Fruit fly (Drosophila melanogaster) whole organism, wandering third instar larva: Measurements from ENCODE around the gene CG31678.
A peak's percentile ranks its signal among the peaks of the same experiment; 100 is the strongest.

Experiments
- Abd-B ChIP-seq: fragments of >200 bp; optimal IDR thresholded peaks from 2 replicates; lab custom pipeline; 2017; ENCODE audit warnings: missing biosample characterization, missing genetic modification characterization
- CG32264 ChIP-seq: fragments of 200-800 bp; sonication (Bioruptor generic); optimal IDR thresholded peaks from 2 replicates; lab custom pipeline; 2016; ENCODE audit warnings: missing biosample characterization, missing genetic modification characterization
- CG9705 ChIP-seq: fragments of 200-800 bp; sonication (Bioruptor generic); optimal IDR thresholded peaks from 2 replicates; lab custom pipeline; 2018; ENCODE audit warnings: missing biosample characterization, mild to moderate bottlenecking, missing genetic modification characterization
- CrebA ChIP-seq: fragments of 200-800 bp; sonication (Bioruptor generic); optimal IDR thresholded peaks from 2 replicates; lab custom pipeline; 2016; ENCODE audit warnings: missing biosample characterization, mild to moderate bottlenecking, missing genetic modification characterization, borderline replicate concordance
- Dfd ChIP-seq: fragments of >200 bp; optimal IDR thresholded peaks from 2 replicates; lab custom pipeline; 2017; ENCODE audit warnings: missing biosample characterization, missing genetic modification characterization
- Dif ChIP-seq: fragments of 200-275, 200-300 bp; sonication (Bioruptor generic); optimal IDR thresholded peaks from 2 replicates; lab custom pipeline; 2018; ENCODE audit warnings: missing biosample characterization, missing genetic modification characterization; ENCODE audit not compliant: partially characterized antibody
- GATAd ChIP-seq: sonication (Bioruptor generic); optimal IDR thresholded peaks from 2 replicates; lab custom pipeline; 2016; ENCODE audit warnings: missing biosample characterization, missing genetic modification characterization
- HLH106 ChIP-seq: fragments of 200-800 bp; optimal IDR thresholded peaks from 3 replicates; lab custom pipeline; 2019; ENCODE audit warnings: missing biosample characterization, mild to moderate bottlenecking, missing genetic modification characterization, moderate library complexity
- Hnf4 ChIP-seq: fragments of 200-800 bp; sonication (Bioruptor generic); optimal IDR thresholded peaks from 2 replicates; lab custom pipeline; 2016; ENCODE audit warnings: missing biosample characterization, mild to moderate bottlenecking, missing genetic modification characterization
- Hr78 ChIP-seq: fragments of >200 bp; optimal IDR thresholded peaks from 2 replicates; lab custom pipeline; 2017; ENCODE audit warnings: missing biosample characterization, missing genetic modification characterization
- Hr83 ChIP-seq: fragments of 200-300 bp; sonication (Bioruptor generic); optimal IDR thresholded peaks from 2 replicates; lab custom pipeline; 2016; ENCODE audit warnings: missing biosample characterization, mild to moderate bottlenecking, missing genetic modification characterization, moderate library complexity; ENCODE audit not compliant: poor library complexity, severe bottlenecking
- Jra ChIP-seq: sonication (Bioruptor generic); optimal IDR thresholded peaks from 2 replicates; lab custom pipeline; 2016; ENCODE audit warnings: missing biosample characterization, missing genetic modification characterization
- Mio ChIP-seq: sonication (Bioruptor generic); optimal IDR thresholded peaks from 2 replicates; lab custom pipeline; 2016; ENCODE audit warnings: missing biosample characterization, missing genetic modification characterization
- Myc ChIP-seq: fragments of >200 bp; optimal IDR thresholded peaks from 2 replicates; lab custom pipeline; 2017
- N ChIP-seq: fragments of >200 bp; optimal IDR thresholded peaks from 2 replicates; lab custom pipeline; 2018; ENCODE audit warnings: missing biosample characterization, missing external identifiers, missing genetic modification characterization
- OdsH ChIP-seq: fragments of 200-800 bp; sonication (Bioruptor generic); optimal IDR thresholded peaks from 2 replicates; lab custom pipeline; 2016; ENCODE audit warnings: missing biosample characterization, mild to moderate bottlenecking, missing genetic modification characterization
- Rel ChIP-seq, 2 experiments: fragments of 200-800 bp; sonication (Bioruptor generic) in 1 of 2; optimal IDR thresholded peaks; 2 replicates in 1 of 2; 3 replicates in 1 of 2; lab custom pipeline; 2016 to 2019; ENCODE audit warnings: mild to moderate bottlenecking in 2 of 2, missing biosample characterization in 2 of 2, missing genetic modification characterization in 2 of 2, moderate library complexity in 1 of 2
- Sp1 ChIP-seq: fragments of 200-800 bp; sonication (Bioruptor generic); optimal IDR thresholded peaks from 3 replicates; lab custom pipeline; 2019; ENCODE audit warnings: missing biosample characterization, mild to moderate bottlenecking, missing genetic modification characterization, moderate library complexity
- Vsx2 ChIP-seq: fragments of 200-300, 225-300 bp; sonication (Bioruptor generic); optimal IDR thresholded peaks from 2 replicates; lab custom pipeline; 2018; ENCODE audit warnings: missing biosample characterization, missing genetic modification characterization; ENCODE audit not compliant: partially characterized antibody
- br ChIP-seq: fragments of 200-800 bp; sonication (Bioruptor generic); optimal IDR thresholded peaks from 2 replicates; lab custom pipeline; 2016; ENCODE audit warnings: missing biosample characterization, missing genetic modification characterization
- brk ChIP-seq: fragments of 200-800 bp; sonication (Bioruptor generic); optimal IDR thresholded peaks from 2 replicates; lab custom pipeline; 2016; ENCODE audit warnings: missing biosample characterization, mild to moderate bottlenecking, missing genetic modification characterization
- dl ChIP-seq, 2 experiments: fragments of 175-275, 200-275 bp in 1 of 2; fragments of 200-275 bp in 1 of 2; sonication (Bioruptor generic); optimal IDR thresholded peaks; lab custom pipeline; 2018; ENCODE audit warnings: mild to moderate bottlenecking in 2 of 2, missing biosample characterization in 2 of 2, missing genetic modification characterization in 2 of 2, moderate library complexity in 2 of 2; ENCODE audit not compliant: partially characterized antibody in 2 of 2, insufficient read depth in 1 of 2
- dmrt93B ChIP-seq: fragments of 200-800 bp; sonication (Bioruptor generic); optimal IDR thresholded peaks from 2 replicates; lab custom pipeline; 2018; ENCODE audit warnings: missing biosample characterization, mild to moderate bottlenecking, missing genetic modification characterization
- dsf ChIP-seq: sonication (Bioruptor generic); optimal IDR thresholded peaks from 2 replicates; lab custom pipeline; 2016; ENCODE audit warnings: missing biosample characterization, missing genetic modification characterization, borderline replicate concordance
- ey ChIP-seq: fragments of 200-800 bp; sonication (Bioruptor generic); optimal IDR thresholded peaks from 2 replicates; lab custom pipeline; 2016; ENCODE audit warnings: missing biosample characterization, missing genetic modification characterization
- foxo ChIP-seq, 2 experiments: fragments of 200-800 bp; sonication (Bioruptor generic); optimal IDR thresholded peaks; 2 replicates in 1 of 2; 3 replicates in 1 of 2; lab custom pipeline; 2016 to 2017; ENCODE audit warnings: missing biosample characterization in 2 of 2, missing genetic modification characterization in 2 of 2
- fru ChIP-seq: fragments of 200-800 bp; sonication (Bioruptor generic); optimal IDR thresholded peaks from 3 replicates; lab custom pipeline; 2016; ENCODE audit warnings: missing biosample characterization, mild to moderate bottlenecking, missing genetic modification characterization
- h ChIP-seq: fragments of 200-800 bp; sonication (Bioruptor generic); optimal IDR thresholded peaks from 3 replicates; lab custom pipeline; 2016; ENCODE audit warnings: missing biosample characterization, mild to moderate bottlenecking, missing genetic modification characterization
- jim ChIP-seq: fragments of 175-275, 200-325 bp; sonication (Bioruptor generic); optimal IDR thresholded peaks from 2 replicates; lab custom pipeline; 2016; ENCODE audit warnings: missing biosample characterization, mild to moderate bottlenecking, missing genetic modification characterization
- lola ChIP-seq: fragments of >200 bp; optimal IDR thresholded peaks from 2 replicates; lab custom pipeline; 2017; ENCODE audit warnings: missing biosample characterization, missing genetic modification characterization
- pan ChIP-seq: fragments of >200 bp; optimal IDR thresholded peaks from 2 replicates; lab custom pipeline; 2017
- psq ChIP-seq: fragments of 200-800 bp; sonication (Bioruptor generic); optimal IDR thresholded peaks from 3 replicates; lab custom pipeline; 2017; ENCODE audit warnings: missing biosample characterization, mild to moderate bottlenecking, missing genetic modification characterization, moderate library complexity
- rgr ChIP-seq: fragments of 200-800 bp; sonication (Bioruptor generic); optimal IDR thresholded peaks from 3 replicates; lab custom pipeline; 2016; ENCODE audit warnings: missing biosample characterization, mild to moderate bottlenecking, missing genetic modification characterization
- sage ChIP-seq: fragments of 200-800 bp; sonication (Bioruptor generic); optimal IDR thresholded peaks from 2 replicates; lab custom pipeline; 2016; ENCODE audit warnings: missing biosample characterization, mild to moderate bottlenecking, missing genetic modification characterization
- sv ChIP-seq: fragments of 200-800 bp; sonication (Bioruptor generic); optimal IDR thresholded peaks from 3 replicates; lab custom pipeline; 2016; ENCODE audit warnings: missing biosample characterization, missing genetic modification characterization
- tai ChIP-seq: sonication (Bioruptor generic); optimal IDR thresholded peaks from 2 replicates; lab custom pipeline; 2016; ENCODE audit warnings: missing biosample characterization, missing genetic modification characterization
- usp ChIP-seq: fragments of >200 bp; optimal IDR thresholded peaks from 2 replicates; lab custom pipeline; 2017; ENCODE audit warnings: missing biosample characterization, missing genetic modification characterization
- woc ChIP-seq: sonication (Bioruptor generic); optimal IDR thresholded peaks from 2 replicates; lab custom pipeline; 2016; ENCODE audit warnings: missing biosample characterization, mild to moderate bottlenecking, missing genetic modification characterization

Gene CG31678

dm6 chr2L:20700534-20701239 is 24.9 kb upstream of the CG31678 start (continued):
- TF ChIP-seq br (GFP tag; lab: Kevin White, UChicago), result peak; percentile 63
- TF ChIP-seq Abd-B (GFP tag; lab: Kevin White, UChicago), result no peak
- no peak for TF ChIP-seq dsf (GFP tag; lab: Kevin White, UChicago)
- TF ChIP-seq HLH106 (tag; lab: Kevin White, UChicago), result peak; percentile 77
- TF ChIP-seq CG32264 (GFP tag; lab: Kevin White, UChicago), result peak; percentile 5

dm6 chr2L:20695066-20695465 is 19.3 kb upstream of the CG31678 start:
- TF ChIP-seq Vsx2 (no peak), brk (no peak), fru (GFP tag; lab: Kevin White, UChicago) (peak; percentile 50), dmrt93B (GFP tag; lab: Kevin White, UChicago) (no peak), Hr83 (GFP tag; lab: Kevin White, UChicago) (peak; percentile 11), GATAd (GFP tag; lab: Kevin White, UChicago) (no peak), lola (no peak), OdsH (GFP tag; lab: Kevin White, UChicago) (peak; percentile 2), pan (no peak), dl (GFP tag; optimal IDR thresholded peaks at IDR 0.05; lab: Kevin White, UChicago; ENCODE audit: insufficient read depth in 1 of 2, partially characterized antibody in 2 of 2) (no peak), sv (GFP tag; lab: Kevin White, UChicago) (no peak), Sp1 (no peak), Rel (GFP tag; optimal IDR thresholded peaks at IDR 0.05; lab: Kevin White, UChicago) (no peak), Rel (tag; optimal IDR thresholded peaks at IDR 0.05; lab: Kevin White, UChicago) (no peak), h (GFP tag; lab: Kevin White, UChicago) (peak; percentile 54), Dfd (GFP tag; lab: Kevin White, UChicago) (no peak), N (GFP tag; lab: Kevin White, UChicago) (no peak), Hnf4 (GFP tag; lab: Kevin White, UChicago) (no peak), HLH106 (tag; lab: Kevin White, UChicago) (no peak), woc (GFP tag; lab: Kevin White, UChicago) (peak; percentile 18), dsf (GFP tag; lab: Kevin White, UChicago) (no peak), tai (GFP tag; lab: Kevin White, UChicago) (no peak), CG9705 (GFP tag; lab: Kevin White, UChicago) (no peak), Mio (GFP tag; lab: Kevin White, UChicago) (no peak), jim (GFP tag; lab: Kevin White, UChicago) (no peak), rgr (peak; percentile 34), Dif (no peak), CG32264 (GFP tag; lab: Kevin White, UChicago) (no peak), Abd-B (GFP tag; lab: Kevin White, UChicago) (no peak), br (GFP tag; lab: Kevin White, UChicago) (peak; percentile 40), psq (GFP tag; lab: Kevin White, UChicago) (no peak), Hr78 (GFP tag; lab: Kevin White, UChicago) (no peak), sage (GFP tag; lab: Kevin White, UChicago) (no peak), usp (GFP tag; lab: Kevin White, UChicago) (no peak), Myc (lab: Kevin White, UChicago) (no peak), Jra (GFP tag; lab: Kevin White, UChicago) (no peak), ey (peak; percentile 45), CrebA (GFP tag; lab: Kevin White, UChicago) (no peak), foxo (GFP tag; optimal IDR thresholded peaks at IDR 0.05; lab: Kevin White, UChicago) (no peak)
